Fruit fly (Drosophila melanogaster): ENCODE measurements around the gene Art6.

Art6 gene

dm6 chr3R:13983272-13984032, 37.8 kb upstream of the Art6 start (continued):
- TF ChIP-seq Fer2 (tag; optimal IDR thresholded peaks at IDR 0.05) (peak; percentile 74), CG15514 (GFP tag; optimal IDR thresholded peaks at IDR 0.05) (peak; percentile 88), CG34224 (GFP tag; IDR thresholded peaks at IDR 0.05; ENCODE audit: partially characterized antibody) (peak; percentile 58; the same call in 1 of the 3 replicates), da (GFP tag; optimal IDR thresholded peaks at IDR 0.05) (peak; percentile 87), nmo (GFP tag; optimal IDR thresholded peaks at IDR 0.05) (peak; percentile 93), gt (GFP tag; IDR thresholded peaks at IDR 0.05) (peak; percentile 64), CG1792 (GFP tag; optimal IDR thresholded peaks at IDR 0.05) (peak; percentile 90), CG15011 (GFP tag; optimal IDR thresholded peaks at IDR 0.05) (peak; percentile 88), br (optimal IDR thresholded peaks at IDR 0.05) (no peak), ranshi (GFP tag; IDR thresholded peaks at IDR 0.05) (peak; percentile 84), CG8924 (tag; optimal IDR thresholded peaks at IDR 0.05) (peak; percentile 95), CG6654 (GFP tag; optimal IDR thresholded peaks at IDR 0.05) (peak; percentile 76), gfzf (GFP tag; optimal IDR thresholded peaks at IDR 0.05) (peak; percentile 23), CG4730 (GFP tag; IDR thresholded peaks at IDR 0.05) (peak; percentile 71), Optix (GFP tag; IDR thresholded peaks at IDR 0.05) (peak; percentile 87), B-H2 (GFP tag; optimal IDR thresholded peaks at IDR 0.05) (peak; percentile 73), CG17568 (GFP tag; optimal IDR thresholded peaks at IDR 0.05) (peak; percentile 88), jigr1 (GFP tag; IDR thresholded peaks at IDR 0.05) (peak; percentile 81; the same call in 2 of the 3 replicates), Gsc (GFP tag; IDR thresholded peaks at IDR 0.05) (no peak; the same call in 1 of the 2 replicates), CG9215 (GFP tag; IDR thresholded peaks at IDR 0.05) (peak; percentile 90), CG31224 (GFP tag; IDR thresholded peaks at IDR 0.05) (peak; percentile 81), Mrtf (GFP tag; IDR thresholded peaks at IDR 0.05) (peak; percentile 83), CG10321 (GFP tag; IDR thresholded peaks at IDR 0.05) (peak; percentile 14; the same call in 1 of the 2 replicates), CG1024 (GFP tag; IDR thresholded peaks at IDR 0.05) (peak; percentile 66), lbe (GFP tag; optimal IDR thresholded peaks at IDR 0.05) (peak; percentile 92), CG11723 (GFP tag; optimal IDR thresholded peaks at IDR 0.05) (peak; percentile 87), CG18262 (tag; optimal IDR thresholded peaks at IDR 0.05) (peak; percentile 95), ind (GFP tag; optimal IDR thresholded peaks at IDR 0.05) (peak; percentile 96), sens-2 (GFP tag; IDR thresholded peaks at IDR 0.05) (peak; percentile 78; the same call in 1 of the 2 replicates), CG9797 (GFP tag; optimal IDR thresholded peaks at IDR 0.05) (peak; percentile 21), E2f2 (GFP tag; IDR thresholded peaks at IDR 0.05) (peak; percentile 73), CG2120 (GFP tag; optimal IDR thresholded peaks at IDR 0.05) (peak; percentile 97), CG4360 (GFP tag; IDR thresholded peaks at IDR 0.05) (0 out of 2 replicates have a peak, but pooled peaks have one; percentile 27), phol (tag; optimal IDR thresholded peaks at IDR 0.05) (peak; percentile 92), CG13296 (GFP tag; optimal IDR thresholded peaks at IDR 0.05) (peak; percentile 87), C15 (GFP tag; IDR thresholded peaks at IDR 0.05) (0 out of 3 replicates have a peak, but pooled peaks have one; percentile 34), CG4820 (GFP tag; optimal IDR thresholded peaks at IDR 0.05) (peak; percentile 88), Bgb (GFP tag; IDR thresholded peaks at IDR 0.05; ENCODE audit: partially characterized antibody) (peak; percentile 50; the same call in 1 of the 2 replicates), gsb-n (tag; optimal IDR thresholded peaks at IDR 0.05) (peak; percentile 95), pzg (GFP tag; optimal IDR thresholded peaks at IDR 0.05) (peak; percentile 10), prd (optimal IDR thresholded peaks at IDR 0.05) (no peak), prd (GFP tag; IDR thresholded peaks at IDR 0.05) (peak; percentile 91), tgo (GFP tag; IDR thresholded peaks at IDR 0.05) (peak; percentile 90), crc (GFP tag; optimal IDR thresholded peaks at IDR 0.05) (peak; percentile 94), Rx (GFP tag; IDR thresholded peaks at IDR 0.05) (peak; percentile 79), MESR4 (GFP tag; optimal IDR thresholded peaks at IDR 0.05) (peak; percentile 59), CG9876 (GFP tag; optimal IDR thresholded peaks at IDR 0.05) (peak; percentile 90), hkb (optimal IDR thresholded peaks at IDR 0.05) (no peak), hkb (GFP tag; IDR thresholded peaks at IDR 0.05) (peak; percentile 91), CG8290 (GFP tag; optimal IDR thresholded peaks at IDR 0.05) (peak; percentile 88), CG8290 (tag; optimal IDR thresholded peaks at IDR 0.05) (peak; percentile 79 to 95)
